Fruit fly (Drosophila melanogaster): ENCODE results near the gene CtIP.

Gene CtIP

dm6 chr3L:20398243-20399222 is 37.5 kb upstream of the CtIP start (continued):
- TF ChIP-seq CG3838 (GFP tag; optimal IDR thresholded peaks at IDR 0.05) = peak; percentile 19
- peak; percentile 86 for TF ChIP-seq CG17385 (GFP tag; optimal IDR thresholded peaks at IDR 0.05)
- TF ChIP-seq Oli (tag; optimal IDR thresholded peaks at IDR 0.05) = peak; percentile 92
- TF ChIP-seq cwo (GFP tag; optimal IDR thresholded peaks at IDR 0.05) = peak; percentile 81
- TF ChIP-seq CG1832 (GFP tag; optimal IDR thresholded peaks at IDR 0.05) = peak; percentile 38
- peak; percentile 91 for TF ChIP-seq Sox102F (GFP tag; optimal IDR thresholded peaks at IDR 0.05)
- TF ChIP-seq Trl (optimal IDR thresholded peaks at IDR 0.05) = peak; percentile 51 to 67
- TF ChIP-seq Trl (GFP tag; optimal IDR thresholded peaks at IDR 0.05) = peak; percentile 65
- peak; percentile 97 for TF ChIP-seq sens (GFP tag)
- TF ChIP-seq caup (GFP tag; optimal IDR thresholded peaks at IDR 0.05; ENCODE audit: severe bottlenecking) = peak; percentile 83
- TF ChIP-seq Hr39 (optimal IDR thresholded peaks at IDR 0.05) = no peak
- TF ChIP-seq CG1792 (GFP tag; optimal IDR thresholded peaks at IDR 0.05) = peak; percentile 41
- TF ChIP-seq chm (GFP tag; IDR thresholded peaks at IDR 0.05) = no peak
- no peak; the same call in 1 of the 2 replicates for TF ChIP-seq CG5953 (GFP tag; IDR thresholded peaks at IDR 0.05)
- peak in 1 of 2 experiments; percentile 12 for TF ChIP-seq insv (GFP tag; optimal IDR thresholded peaks at IDR 0.05)
- TF ChIP-seq CG6791 (GFP tag; IDR thresholded peaks at IDR 0.05; ENCODE audit: partially characterized antibody) = no peak
- peak; percentile 63 for TF ChIP-seq CG7786 (GFP tag; optimal IDR thresholded peaks at IDR 0.05)
- TF ChIP-seq CG14860 (GFP tag; IDR thresholded peaks at IDR 0.05; ENCODE audit: partially characterized antibody) = no peak
- peak; percentile 67 for TF ChIP-seq CG13894 (tag; optimal IDR thresholded peaks at IDR 0.05)
- no peak for TF ChIP-seq rib (GFP tag; IDR thresholded peaks at IDR 0.05)
- no peak for TF ChIP-seq hkb (optimal IDR thresholded peaks at IDR 0.05)
- TF ChIP-seq hkb (GFP tag; IDR thresholded peaks at IDR 0.05) = peak; percentile 89
- TF ChIP-seq CG7357 (GFP tag; IDR thresholded peaks at IDR 0.05) = peak; percentile 62
- peak; percentile 67 for TF ChIP-seq CG9215 (GFP tag; IDR thresholded peaks at IDR 0.05)
- TF ChIP-seq Side (GFP tag; optimal IDR thresholded peaks at IDR 0.05) = peak; percentile 55
- peak; percentile 71 for TF ChIP-seq corto (GFP tag; optimal IDR thresholded peaks at IDR 0.05)
- peak; percentile 90 for TF ChIP-seq CG1233 (GFP tag; optimal IDR thresholded peaks at IDR 0.05)
- peak; percentile 85 for TF ChIP-seq ftz-f1 (GFP tag; optimal IDR thresholded peaks at IDR 0.05)
- peak; percentile 66 for TF ChIP-seq pnt (GFP tag; optimal IDR thresholded peaks at IDR 0.05)
- TF ChIP-seq CG9609 (GFP tag; optimal IDR thresholded peaks at IDR 0.05) = peak; percentile 72
- peak; percentile 71; the same call in 2 of the 3 replicates for TF ChIP-seq CG11093 (GFP tag; IDR thresholded peaks at IDR 0.05)
- TF ChIP-seq CG10267 (tag; optimal IDR thresholded peaks at IDR 0.05) = peak; percentile 82
- peak; percentile 90 for TF ChIP-seq Dek (tag; optimal IDR thresholded peaks at IDR 0.05)
- peak; percentile 72; the same call in 1 of the 2 replicates for TF ChIP-seq ranshi (GFP tag; IDR thresholded peaks at IDR 0.05)
- no peak for TF ChIP-seq ato (GFP tag; IDR thresholded peaks at IDR 0.05; ENCODE audit: partially characterized antibody)
- 0 out of 3 replicates have a peak, but pooled peaks have one; percentile 51 for TF ChIP-seq C15 (GFP tag; IDR thresholded peaks at IDR 0.05)
- TF ChIP-seq CG2712 (tag; optimal IDR thresholded peaks at IDR 0.05) = peak; percentile 90
- peak; percentile 44 for TF ChIP-seq Ravus (GFP tag; IDR thresholded peaks at IDR 0.05)
- peak; percentile 87 for TF ChIP-seq CG6854 (GFP tag; optimal IDR thresholded peaks at IDR 0.05)
- no peak; the same call in 1 of the 2 replicates for TF ChIP-seq sim (GFP tag; IDR thresholded peaks at IDR 0.05)
- TF ChIP-seq Kr (GFP tag; optimal IDR thresholded peaks at IDR 0.05) = no peak
- peak; percentile 80 for TF ChIP-seq CG13775 (GFP tag; optimal IDR thresholded peaks at IDR 0.05)
- TF ChIP-seq Hr3 (GFP tag; optimal IDR thresholded peaks at IDR 0.05) = peak; percentile 82
- peak; percentile 72 for TF ChIP-seq HLH3B (GFP tag; IDR thresholded peaks at IDR 0.05)
- TF ChIP-seq Drgx (GFP tag; IDR thresholded peaks at IDR 0.05) = peak; percentile 78
- TF ChIP-seq CG12104 (GFP tag; optimal IDR thresholded peaks at IDR 0.05) = peak; percentile 81
- TF ChIP-seq CG8089 (GFP tag; optimal IDR thresholded peaks at IDR 0.05) = peak; percentile 51
- peak; percentile 72 for TF ChIP-seq Ada2b (GFP tag; IDR thresholded peaks at IDR 0.05)
- no peak for TF ChIP-seq Sin3A (optimal IDR thresholded peaks at IDR 0.05)
- TF ChIP-seq CG3995 (GFP tag; optimal IDR thresholded peaks at IDR 0.05) = peak; percentile 22
